Worm (Caenorhabditis elegans): Measurements from ENCODE around the gene F28A10.7.

- TF ChIP-seq dao-5 (tag; optimal IDR thresholded peaks at IDR 0.05) (no peak), him-1 (tag; optimal IDR thresholded peaks at IDR 0.05) (no peak)
These were observed 22.8 kb upstream of the F28A10.7 start, which contains the start of gene fbxc-51 for ce11 chrII:868240-868864.

Data from whole organism, L4/young adult.